Worm (Caenorhabditis elegans) whole organism, young adult: ENCODE data around the gene mys-1.
A peak's percentile ranks its signal among the peaks of the same experiment; 100 is the strongest.

ENCODE experiments used
- B0035.1 ChIP-seq: sonication (generic microtip); optimal IDR thresholded peaks from 2 replicates; lab custom pipeline; 2016; ENCODE audit warnings: missing genetic modification characterization, mild to moderate bottlenecking, missing compliant biosample characterization, missing genotype, missing genetic modification reagents
- B0261.1 ChIP-seq: sonication (generic microtip); optimal IDR thresholded peaks from 2 replicates; lab custom pipeline; 2016; ENCODE audit warnings: mild to moderate bottlenecking, missing genetic modification characterization, moderate library complexity, missing compliant biosample characterization
- C17E4.6 ChIP-seq: fragments of 200-800 bp; sonication (Bioruptor generic); IDR thresholded peaks from 2 replicates; pipeline ENCODE4 v1.3.6; 2022; ENCODE audit warnings: missing genetic modification reagents, missing genetic modification characterization, missing compliant biosample characterization
- F22D6.2 ChIP-seq: sonication (generic microtip); optimal IDR thresholded peaks from 2 replicates; lab custom pipeline; 2016; ENCODE audit warnings: mild to moderate bottlenecking, missing genetic modification characterization, missing compliant biosample characterization
- F49E8.2 ChIP-seq: sonication (generic microtip); optimal IDR thresholded peaks from 3 replicates; lab custom pipeline; 2017; ENCODE audit warnings: missing genetic modification characterization, mild to moderate bottlenecking, missing compliant biosample characterization, antibody characterized with exemption, moderate library complexity; ENCODE audit not compliant: insufficient read depth
- F52B5.7 ChIP-seq: sonication (generic microtip); optimal IDR thresholded peaks from 2 replicates; lab custom pipeline; 2016; ENCODE audit warnings: mild to moderate bottlenecking, missing genetic modification characterization, missing compliant biosample characterization
- F55B11.4 ChIP-seq: sonication (generic microtip); optimal IDR thresholded peaks from 2 replicates; lab custom pipeline; 2016; ENCODE audit warnings: missing compliant biosample characterization, missing genetic modification characterization, borderline replicate concordance; ENCODE audit not compliant: insufficient read depth
- K12H6.12 ChIP-seq: fragments of 200-800 bp; sonication (Bioruptor generic); optimal IDR thresholded peaks from 2 replicates; lab custom pipeline; 2018; ENCODE audit warnings: mild to moderate bottlenecking, missing genetic modification characterization, missing compliant biosample characterization
- Y53G8AR.9 ChIP-seq: fragments of 200-800 bp; sonication (Bioruptor generic); conservative IDR thresholded peaks from 2 replicates; pipeline ENCODE4 v1.3.6; 2022; ENCODE audit warnings: missing genetic modification reagents, missing genetic modification characterization, missing compliant biosample characterization
- Y67H2A.10 ChIP-seq: fragments of 200-800 bp; sonication (Bioruptor generic); conservative IDR thresholded peaks from 2 replicates; pipeline ENCODE4 v1.3.6; 2022; ENCODE audit warnings: missing genetic modification reagents, missing genetic modification characterization, missing compliant biosample characterization
- Y79H2A.3 ChIP-seq: fragments of 200-800 bp; sonication (Bioruptor generic); conservative IDR thresholded peaks from 2 replicates; pipeline ENCODE4 v1.3.6; 2022; ENCODE audit warnings: missing genetic modification reagents, missing genetic modification characterization, missing compliant biosample characterization
- ama-1 ChIP-seq, 3 experiments: fragments of 150-350 bp in 1 of 3; sonication (generic microtip) in 2 of 3; optimal IDR thresholded peaks; 2 replicates each; lab custom pipeline; 2014 to 2018; ENCODE audit warnings: missing biosample characterization in 2 of 3, missing genetic modification characterization in 2 of 3, missing genetic modification reagents in 2 of 3
- aptf-2 ChIP-seq: fragments of 200-800 bp; sonication (Bioruptor generic); conservative IDR thresholded peaks from 2 replicates; pipeline ENCODE4 v1.3.6; 2022; ENCODE audit warnings: missing genetic modification reagents, missing genetic modification characterization, missing compliant biosample characterization
- aptf-3 ChIP-seq: fragments of 200-800 bp; sonication (Bioruptor generic); IDR thresholded peaks from 2 replicates; pipeline ENCODE4 v1.3.6; 2022; ENCODE audit warnings: missing genetic modification characterization, missing compliant biosample characterization
- attf-3 ChIP-seq: fragments of 200-800 bp; sonication (Bioruptor generic); conservative IDR thresholded peaks from 2 replicates; pipeline ENCODE4 v1.3.6; 2022; ENCODE audit warnings: missing genetic modification reagents, missing genetic modification characterization, missing compliant biosample characterization
- attf-5 ChIP-seq: fragments of 200-800 bp; sonication (Bioruptor generic); optimal IDR thresholded peaks from 2 replicates; lab custom pipeline; 2018; ENCODE audit warnings: mild to moderate bottlenecking, missing genetic modification characterization, missing compliant biosample characterization
- attf-6 ChIP-seq: fragments of 200-800 bp; sonication (Bioruptor generic); IDR thresholded peaks from 2 replicates; pipeline ENCODE4 v1.3.6; 2022; ENCODE audit warnings: missing genetic modification reagents, missing genetic modification characterization, missing compliant biosample characterization
- bed-1 ChIP-seq: fragments of 200-800 bp; sonication (Bioruptor generic); IDR thresholded peaks from 2 replicates; pipeline ENCODE4 v1.3.6; 2022; ENCODE audit warnings: missing genetic modification reagents, missing genetic modification characterization, missing compliant biosample characterization
- ccch-3 ChIP-seq: fragments of 200-800 bp; sonication (Bioruptor generic); optimal IDR thresholded peaks from 2 replicates; lab custom pipeline; 2018; ENCODE audit warnings: mild to moderate bottlenecking, missing genetic modification characterization, missing compliant biosample characterization
- cebp-1 ChIP-seq, 2 experiments: fragments of 200-800 bp in 1 of 2; sonication (Bioruptor generic) in 1 of 2; sonication (generic microtip) in 1 of 2; IDR thresholded peaks in 1 of 2; optimal IDR thresholded peaks in 1 of 2; 2 replicates each; pipeline versions ENCODE4 v1.3.6 to Lab custom; 2017 to 2022; ENCODE audit warnings: missing compliant biosample characterization in 2 of 2, missing genetic modification characterization in 2 of 2, mild to moderate bottlenecking in 1 of 2, missing genetic modification reagents in 1 of 2, moderate library complexity in 1 of 2
- ceh-100 ChIP-seq: fragments of 200-800 bp; sonication (Bioruptor generic); IDR thresholded peaks from 2 replicates; pipeline ENCODE4 v1.3.6; 2022; ENCODE audit warnings: missing genetic modification reagents, missing genetic modification characterization, missing compliant biosample characterization
- ceh-79 ChIP-seq: sonication (generic microtip); optimal IDR thresholded peaks from 2 replicates; lab custom pipeline; 2017; ENCODE audit warnings: mild to moderate bottlenecking, missing genetic modification characterization, missing compliant biosample characterization
- chd-7 ChIP-seq: sonication (generic microtip); optimal IDR thresholded peaks from 2 replicates; lab custom pipeline; 2016; ENCODE audit warnings: mild to moderate bottlenecking, missing genetic modification characterization, moderate library complexity, missing compliant biosample characterization
- dox-1 ChIP-seq: fragments of 200-800 bp; sonication (Bioruptor generic); IDR thresholded peaks from 2 replicates; pipeline ENCODE4 v1.3.6; 2022; ENCODE audit warnings: missing genetic modification reagents, missing genetic modification characterization, missing compliant biosample characterization
- dpff-1 ChIP-seq: sonication (generic microtip); optimal IDR thresholded peaks from 2 replicates; lab custom pipeline; 2017; ENCODE audit warnings: mild to moderate bottlenecking, missing genetic modification characterization, missing compliant biosample characterization
- dpl-1 ChIP-seq: fragments of 150-350 bp; optimal IDR thresholded peaks from 2 replicates; lab custom pipeline; 2014; ENCODE audit warnings: missing biosample characterization, missing genetic modification reagents, missing genetic modification characterization
- efl-1 ChIP-seq: fragments of 150-350 bp; optimal IDR thresholded peaks from 2 replicates; lab custom pipeline; 2014; ENCODE audit warnings: missing biosample characterization, missing genetic modification reagents, missing genetic modification characterization
- egl-44 ChIP-seq: fragments of 200-800 bp; sonication (Bioruptor generic); IDR thresholded peaks from 2 replicates; pipeline ENCODE4 v1.3.6; 2022; ENCODE audit warnings: missing genetic modification reagents, missing genetic modification characterization, missing compliant biosample characterization
- egrh-3 ChIP-seq: fragments of 200-800 bp; sonication (Bioruptor generic); IDR thresholded peaks from 2 replicates; pipeline ENCODE4 v1.3.6; 2022; ENCODE audit warnings: missing genetic modification reagents, missing genetic modification characterization, missing compliant biosample characterization
- hlh-26 ChIP-seq: fragments of 200-800 bp; sonication (Bioruptor generic); conservative IDR thresholded peaks from 2 replicates; pipeline ENCODE4 v1.3.6; 2022; ENCODE audit warnings: missing genetic modification reagents, missing genetic modification characterization, missing compliant biosample characterization
- hrde-1 ChIP-seq: sonication (generic microtip); optimal IDR thresholded peaks from 2 replicates; lab custom pipeline; 2016; ENCODE audit warnings: missing genetic modification characterization, mild to moderate bottlenecking, missing compliant biosample characterization, moderate library complexity, missing genotype, missing genetic modification reagents, borderline replicate concordance
- hsf-1 ChIP-seq: fragments of 200-800 bp; sonication (Bioruptor generic); IDR thresholded peaks from 2 replicates; pipeline ENCODE4 v1.3.6; 2022; ENCODE audit warnings: missing genetic modification reagents, missing genetic modification characterization, missing compliant biosample characterization
- let-607 ChIP-seq, 2 experiments: fragments of 200-800 bp in 1 of 2; sonication (Bioruptor generic) in 1 of 2; sonication (generic microtip) in 1 of 2; optimal IDR thresholded peaks; 2 replicates each; lab custom pipeline; 2016 to 2018; ENCODE audit warnings: mild to moderate bottlenecking in 2 of 2, missing compliant biosample characterization in 2 of 2, missing genetic modification characterization in 2 of 2, moderate library complexity in 2 of 2, missing genotype in 1 of 2
- lin-54 ChIP-seq: fragments of 200-800 bp; sonication (Bioruptor generic); optimal IDR thresholded peaks from 2 replicates; lab custom pipeline; 2018; ENCODE audit warnings: mild to moderate bottlenecking, missing genetic modification characterization, missing compliant biosample characterization
- madf-10 ChIP-seq: sonication (generic microtip); optimal IDR thresholded peaks from 2 replicates; lab custom pipeline; 2016; ENCODE audit warnings: mild to moderate bottlenecking, missing genetic modification characterization, missing compliant biosample characterization
- madf-3 ChIP-seq: fragments of 200-800 bp; sonication (Bioruptor generic); IDR thresholded peaks from 2 replicates; pipeline ENCODE4 v1.3.6; 2022; ENCODE audit warnings: missing genetic modification reagents, missing genetic modification characterization, missing compliant biosample characterization
- madf-8 ChIP-seq: fragments of 200-800 bp; sonication (Bioruptor generic); conservative IDR thresholded peaks from 2 replicates; pipeline ENCODE4 v1.3.6; 2022; ENCODE audit warnings: missing genetic modification reagents, missing genetic modification characterization, missing compliant biosample characterization
- nfya-1 ChIP-seq: sonication (generic microtip); optimal IDR thresholded peaks from 2 replicates; lab custom pipeline; 2017; ENCODE audit warnings: antibody characterized with exemption, missing compliant biosample characterization, missing genetic modification characterization, borderline replicate concordance; ENCODE audit not compliant: insufficient read depth
- nhr-90 ChIP-seq: sonication (generic microtip); optimal IDR thresholded peaks from 2 replicates; lab custom pipeline; 2016; ENCODE audit warnings: missing genotype, mild to moderate bottlenecking, missing genetic modification characterization, missing compliant biosample characterization
- pbrm-1 ChIP-seq: fragments of 200-800 bp; sonication (Bioruptor generic); IDR thresholded peaks from 2 replicates; pipeline ENCODE4 v1.3.6; 2022; ENCODE audit warnings: missing genetic modification reagents, missing genetic modification characterization, missing compliant biosample characterization
- snpc-1.3 ChIP-seq: sonication (generic microtip); optimal IDR thresholded peaks from 2 replicates; lab custom pipeline; 2017; ENCODE audit warnings: missing genetic modification characterization, mild to moderate bottlenecking, missing compliant biosample characterization, antibody characterized with exemption, moderate library complexity, missing genotype, missing genetic modification reagents; ENCODE audit not compliant: insufficient read depth
- snpc-4 ChIP-seq, 5 experiments: fragments of 150-350 bp in 1 of 5; sonication (generic microtip) in 4 of 5; optimal IDR thresholded peaks; 2 replicates each; lab custom pipeline; 2014 to 2018; ENCODE audit warnings: missing genetic modification characterization in 5 of 5, missing biosample characterization in 3 of 5, antibody characterized with exemption in 2 of 5, mild to moderate bottlenecking in 2 of 5, missing compliant biosample characterization in 2 of 5, missing genotype in 2 of 5, moderate library complexity in 2 of 5, missing genetic modification reagents in 1 of 5
- tbp1 ChIP-seq: fragments of 200-800 bp; sonication (Bioruptor generic); optimal IDR thresholded peaks from 2 replicates; lab custom pipeline; 2018; ENCODE audit warnings: mild to moderate bottlenecking, missing genetic modification characterization, missing compliant biosample characterization
- ztf-18 ChIP-seq: sonication (generic microtip); optimal IDR thresholded peaks from 2 replicates; lab custom pipeline; 2016; ENCODE audit warnings: missing genotype, mild to moderate bottlenecking, missing genetic modification characterization, missing compliant biosample characterization
- ztf-22 ChIP-seq: fragments of 200-800 bp; sonication (Bioruptor generic); optimal IDR thresholded peaks from 2 replicates; lab custom pipeline; 2018; ENCODE audit warnings: mild to moderate bottlenecking, missing genetic modification characterization, moderate library complexity, missing compliant biosample characterization

The mys-1 gene

DNA sequence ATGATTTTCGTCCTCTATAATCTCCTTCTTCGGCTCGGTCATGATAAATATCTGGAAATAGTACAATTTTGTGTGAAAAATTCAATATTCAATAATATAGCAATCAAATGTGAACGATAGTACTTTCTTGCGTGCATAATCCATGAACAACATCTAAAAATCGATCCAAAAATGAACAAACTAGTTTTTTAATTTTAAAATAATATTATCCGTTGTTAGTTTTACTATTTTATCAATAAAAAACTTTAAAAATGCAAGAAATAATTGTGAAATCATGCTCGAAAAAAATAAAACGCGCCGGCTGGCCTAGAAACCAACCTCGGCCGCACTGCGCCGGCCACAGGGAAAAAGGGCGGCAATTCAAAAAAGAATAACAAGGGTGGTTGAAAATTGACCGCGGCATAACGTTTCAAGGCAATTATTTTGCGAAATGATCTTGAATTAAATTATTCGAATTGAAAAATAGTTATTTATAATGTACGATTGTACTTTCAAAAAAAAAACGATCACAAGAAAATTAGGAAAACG is at the start of gene mys-1:
Gene mys-1, minus strand, starts transcription at position 51 of the 528 bp plus-strand sequence.
- TF ChIP-seq egrh-3 = peak; percentile 6; the same call in 1 of the 2 replicates
- no peak for TF ChIP-seq snpc-1.3
- peak; percentile 11 for TF ChIP-seq madf-10 (tag; lab: Kevin White, UChicago)
- no peak for TF ChIP-seq madf-3
- no peak for TF ChIP-seq madf-8 (GFP tag; lab: Robert Waterston, UW)
- no peak for TF ChIP-seq Y67H2A.10
- TF ChIP-seq dox-1 (GFP tag; lab: Robert Waterston, UW) = peak; percentile 51; the same call in 1 of the 2 replicates
- no peak for TF ChIP-seq hlh-26 (GFP tag; lab: Robert Waterston, UW)
- no peak for TF ChIP-seq cebp-1 (GFP tag; IDR thresholded peaks at IDR 0.05; lab: Robert Waterston, UW)
- peak; percentile 70 for TF ChIP-seq cebp-1 (tag; optimal IDR thresholded peaks at IDR 0.05; lab: Kevin White, UChicago)
- no peak for TF ChIP-seq ama-1 (optimal IDR thresholded peaks at IDR 0.05; lab: Kevin White, UChicago)
- TF ChIP-seq ama-1 (GFP tag; optimal IDR thresholded peaks at IDR 0.05; lab: Kevin White, UChicago) = no peak
- TF ChIP-seq dpl-1 (GFP tag; lab: Kevin White, UChicago) = peak; percentile 86
- no peak for TF ChIP-seq nfya-1 (tag; lab: Kevin White, UChicago)
- no peak for TF ChIP-seq nhr-90 (tag; lab: Kevin White, UChicago)
- TF ChIP-seq efl-1 (GFP tag; lab: Kevin White, UChicago) = peak; percentile 79
- peak; percentile 17 for TF ChIP-seq attf-5 (GFP tag; lab: Kevin White, UChicago)
- no peak for TF ChIP-seq C17E4.6 (GFP tag; lab: Robert Waterston, UW)
- no peak for TF ChIP-seq Y79H2A.3 (GFP tag; lab: Robert Waterston, UW)
- TF ChIP-seq ceh-79 (tag; lab: Kevin White, UChicago) = no peak
- no peak for TF ChIP-seq F22D6.2 (tag; lab: Kevin White, UChicago)
- peak; percentile 32 for TF ChIP-seq ztf-18 (tag; lab: Kevin White, UChicago)
- TF ChIP-seq B0261.1 (tag; lab: Kevin White, UChicago) = no peak
- TF ChIP-seq hsf-1 (GFP tag; lab: Robert Waterston, UW) = no peak
- peak; percentile 10 for TF ChIP-seq K12H6.12 (tag; lab: Kevin White, UChicago)
- no peak for TF ChIP-seq ccch-3
- no peak for TF ChIP-seq F55B11.4 (tag; lab: Kevin White, UChicago)
- TF ChIP-seq Y53G8AR.9 (GFP tag; lab: Robert Waterston, UW) = no peak
- TF ChIP-seq egl-44 (GFP tag; lab: Robert Waterston, UW) = no peak
- TF ChIP-seq aptf-2 = no peak
- TF ChIP-seq B0035.1 (tag; lab: Kevin White, UChicago) = no peak
- no peak for TF ChIP-seq dpff-1 (tag; lab: Kevin White, UChicago)
- TF ChIP-seq ceh-100 (GFP tag; lab: Robert Waterston, UW) = no peak
- TF ChIP-seq aptf-3 (GFP tag; lab: Robert Waterston, UW) = no peak
- TF ChIP-seq chd-7 (tag; lab: Kevin White, UChicago) = no peak
- peak; percentile 99 for TF ChIP-seq lin-54 (GFP tag; lab: Kevin White, UChicago)
- TF ChIP-seq ztf-22 = no peak
- TF ChIP-seq attf-3 = 0 out of 2 replicates have a peak, but pooled peaks have one; percentile 42
- TF ChIP-seq attf-6 (GFP tag; lab: Robert Waterston, UW) = no peak
- no peak for TF ChIP-seq bed-1 (GFP tag; lab: Robert Waterston, UW)
- TF ChIP-seq F49E8.2 (tag; lab: Kevin White, UChicago) = no peak
- TF ChIP-seq pbrm-1 = no peak
- TF ChIP-seq hrde-1 (tag; lab: Kevin White, UChicago) = no peak
- TF ChIP-seq snpc-4 (GFP tag; optimal IDR thresholded peaks at IDR 0.05; lab: Kevin White, UChicago) = peak; percentile 42
- TF ChIP-seq snpc-4 (tag; optimal IDR thresholded peaks at IDR 0.05; lab: Kevin White, UChicago) = peak in 1 of 4 experiments; percentile 7
- no peak for TF ChIP-seq F52B5.7 (tag; lab: Kevin White, UChicago)
- TF ChIP-seq tbp1 (GFP tag; lab: Kevin White, UChicago) = peak; percentile 14
- no peak for TF ChIP-seq let-607 (tag; optimal IDR thresholded peaks at IDR 0.05; lab: Kevin White, UChicago)
